Fruit fly (Drosophila melanogaster) whole organism, adult: ENCODE measurements around the gene neur.

ENCODE experiments used
- CG11617 ChIP-seq: fragments of 200-800 bp; sonication (Bioruptor generic); optimal IDR thresholded peaks from 2 replicates; lab custom pipeline; 2017; ENCODE audit warnings: mild to moderate bottlenecking, missing biosample characterization, missing genetic modification reagents, missing genetic modification characterization
- CG12768 ChIP-seq: fragments of 200-800 bp; sonication (Bioruptor generic); optimal IDR thresholded peaks from 2 replicates; lab custom pipeline; 2017; ENCODE audit warnings: missing biosample characterization, missing genetic modification characterization, mild to moderate bottlenecking, moderate library complexity, missing genetic modification reagents
- CG14711 ChIP-seq: fragments of 200-800 bp; sonication (Bioruptor generic); optimal IDR thresholded peaks from 2 replicates; lab custom pipeline; 2018; ENCODE audit warnings: missing biosample characterization, mild to moderate bottlenecking, missing genetic modification characterization, moderate library complexity
- CG1620 ChIP-seq: fragments of 200-800 bp; sonication (Bioruptor generic); optimal IDR thresholded peaks from 2 replicates; lab custom pipeline; 2016; ENCODE audit warnings: missing biosample characterization, missing genetic modification characterization
- CG33017 ChIP-seq: fragments of 200-800 bp; sonication (Bioruptor generic); optimal IDR thresholded peaks from 2 replicates; lab custom pipeline; 2018; ENCODE audit warnings: missing biosample characterization, mild to moderate bottlenecking, missing genetic modification characterization, moderate library complexity
- CG5204 ChIP-seq: fragments of 200-800 bp; sonication (Bioruptor generic); optimal IDR thresholded peaks from 2 replicates; lab custom pipeline; 2016; ENCODE audit warnings: missing biosample characterization, missing genetic modification characterization
- CG7101 ChIP-seq: fragments of 200-800 bp; sonication (Bioruptor generic); optimal IDR thresholded peaks from 2 replicates; lab custom pipeline; 2018; ENCODE audit warnings: missing biosample characterization, mild to moderate bottlenecking, missing genetic modification characterization, moderate library complexity
- Clk ChIP-seq: fragments of 200-800 bp; sonication (Bioruptor generic); optimal IDR thresholded peaks from 2 replicates; lab custom pipeline; 2017; ENCODE audit warnings: missing biosample characterization, missing genetic modification characterization
- Hr96 ChIP-seq: fragments of 200-800 bp; sonication (Bioruptor generic); optimal IDR thresholded peaks from 2 replicates; lab custom pipeline; 2016; ENCODE audit warnings: missing biosample characterization, missing genetic modification characterization
- bab1 ChIP-seq: fragments of 200-800 bp; sonication (Bioruptor generic); optimal IDR thresholded peaks from 3 replicates; lab custom pipeline; 2019; ENCODE audit warnings: missing biosample characterization, mild to moderate bottlenecking, missing genetic modification characterization, moderate library complexity
- cnc ChIP-seq, 2 experiments: fragments of >200 bp; optimal IDR thresholded peaks; 2 replicates each; lab custom pipeline; 2017
- kay ChIP-seq: fragments of 200-800 bp; sonication (Bioruptor generic); peaks from one replicate; lab custom pipeline; 2016; ENCODE audit warnings: missing biosample characterization, missing genetic modification characterization, borderline replicate concordance
- ovo ChIP-seq: fragments of 200-800 bp; sonication (Bioruptor generic); optimal IDR thresholded peaks from 2 replicates; lab custom pipeline; 2016; ENCODE audit warnings: missing biosample characterization, missing genetic modification characterization
- pad ChIP-seq: fragments of 200-800 bp; sonication (Bioruptor generic); optimal IDR thresholded peaks from 3 replicates; lab custom pipeline; 2017; ENCODE audit warnings: missing biosample characterization, missing genetic modification characterization, mild to moderate bottlenecking, moderate library complexity, missing genetic modification reagents

DNA sequence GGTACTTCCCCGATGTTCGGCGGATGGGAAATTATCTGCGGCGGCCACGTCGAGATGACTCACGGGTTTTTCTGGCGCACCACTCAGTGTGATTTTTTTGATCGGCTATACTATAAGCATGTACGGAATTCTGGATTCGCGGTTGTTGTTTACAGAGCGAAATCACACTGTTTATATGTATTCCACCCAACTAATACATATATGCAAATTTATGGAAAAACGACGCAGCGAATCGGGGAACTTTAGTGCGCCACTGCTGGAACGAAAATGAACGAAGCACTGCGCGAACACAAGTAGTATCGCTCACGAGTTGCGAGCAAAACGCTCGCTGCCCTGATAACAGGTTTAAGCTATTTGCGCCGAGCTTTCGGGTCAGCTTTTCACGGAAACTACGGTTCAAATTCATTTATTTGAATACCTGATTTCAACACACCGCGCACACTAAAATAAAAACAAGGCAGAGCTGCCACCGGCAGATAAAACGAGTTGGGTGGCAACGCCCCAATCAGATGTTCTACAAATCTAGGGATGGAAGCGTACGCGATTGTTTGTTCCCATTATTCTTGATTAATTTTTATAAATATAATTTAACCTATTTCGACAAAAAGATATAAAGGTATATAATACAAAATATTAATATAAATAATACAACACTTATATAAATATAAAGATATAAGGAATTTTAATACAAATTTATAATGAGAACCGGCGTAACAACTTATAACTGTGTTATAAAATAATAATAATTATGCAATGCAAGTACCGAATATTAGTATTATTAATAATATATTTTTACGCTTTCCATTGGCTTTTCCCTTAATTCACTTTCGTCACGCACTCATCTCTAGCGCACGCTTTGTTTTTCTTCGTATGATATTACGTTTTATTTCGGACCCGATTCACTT is 8.5 kb upstream of the neur start, which contains the start of gene Rel:
- TF ChIP-seq cnc (optimal IDR thresholded peaks at IDR 0.05; lab: Kevin White, UChicago) (peak in 1 of 2 experiments; percentile 13), CG14711 (tag; lab: Kevin White, UChicago) (peak; percentile 74), pad (GFP tag; lab: Kevin White, UChicago) (peak; percentile 41), Clk (peak; percentile 8), kay (GFP tag; lab: Kevin White, UChicago) (peak; percentile 99), bab1 (peak; percentile 76), CG11617 (GFP tag; lab: Kevin White, UChicago) (peak; percentile 72), CG1620 (GFP tag; lab: Kevin White, UChicago) (no peak), Hr96 (GFP tag; lab: Kevin White, UChicago) (no peak), CG7101 (tag; lab: Kevin White, UChicago) (peak; percentile 78), ovo (no peak), CG33017 (tag; lab: Kevin White, UChicago) (peak; percentile 64), CG5204 (no peak), CG12768 (GFP tag; lab: Kevin White, UChicago) (peak; percentile 63)
